Worm (Caenorhabditis elegans): ENCODE results near the gene C27D6.11.

The C27D6.11 gene

DNA sequence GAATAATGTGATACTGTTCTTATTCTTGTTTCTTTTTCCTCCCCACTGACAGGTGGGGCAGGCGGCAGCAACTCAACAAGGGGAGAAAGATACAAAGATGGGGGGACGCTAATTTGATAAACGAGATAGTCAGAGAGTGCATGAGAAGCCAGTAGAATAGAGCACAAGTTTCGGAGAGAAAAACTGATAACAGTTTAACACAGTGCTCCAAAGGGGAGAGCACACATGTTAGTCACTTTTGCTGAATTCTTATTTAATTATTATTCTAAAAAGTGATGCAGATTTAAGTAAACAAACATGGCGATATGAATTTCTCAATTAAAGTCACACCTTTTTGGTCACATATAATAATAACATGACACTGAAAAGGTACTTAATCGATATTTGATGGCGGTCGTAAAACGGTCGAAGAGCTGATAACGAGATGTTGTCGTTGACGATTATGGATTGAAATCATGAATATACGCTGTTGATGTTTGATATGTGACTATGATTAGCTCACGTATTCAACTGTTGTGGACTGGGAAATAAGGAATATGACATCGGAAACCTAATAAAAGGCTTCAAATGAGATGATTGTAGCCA is 25.0 kb upstream of the C27D6.11 start (continued):
- TF ChIP-seq Y105C5A.15 (GFP tag; IDR thresholded peaks at IDR 0.05) (no peak), nhr-76 (tag; optimal IDR thresholded peaks at IDR 0.05) (no peak), unc-130 (GFP tag; optimal IDR thresholded peaks at IDR 0.05) (no peak), dmd-9 (GFP tag; IDR thresholded peaks at IDR 0.05) (no peak), spr-3 (GFP tag; optimal IDR thresholded peaks at IDR 0.05) (no peak), unc-62 (GFP tag; optimal IDR thresholded peaks at IDR 0.05 in 1 of 2) (peak in 1 of 2 experiments; percentile 1), unc-62 (tag; optimal IDR thresholded peaks at IDR 0.05) (no peak), egl-27 (tag; optimal IDR thresholded peaks at IDR 0.05) (no peak), duxl-1 (tag; optimal IDR thresholded peaks at IDR 0.05; ENCODE audit: poor library complexity) (no peak), rbr-2 (tag; optimal IDR thresholded peaks at IDR 0.05) (no peak), ceh-20 (GFP tag; IDR thresholded peaks at IDR 0.05) (no peak), attf-4 (tag; optimal IDR thresholded peaks at IDR 0.05) (no peak)

DNA sequence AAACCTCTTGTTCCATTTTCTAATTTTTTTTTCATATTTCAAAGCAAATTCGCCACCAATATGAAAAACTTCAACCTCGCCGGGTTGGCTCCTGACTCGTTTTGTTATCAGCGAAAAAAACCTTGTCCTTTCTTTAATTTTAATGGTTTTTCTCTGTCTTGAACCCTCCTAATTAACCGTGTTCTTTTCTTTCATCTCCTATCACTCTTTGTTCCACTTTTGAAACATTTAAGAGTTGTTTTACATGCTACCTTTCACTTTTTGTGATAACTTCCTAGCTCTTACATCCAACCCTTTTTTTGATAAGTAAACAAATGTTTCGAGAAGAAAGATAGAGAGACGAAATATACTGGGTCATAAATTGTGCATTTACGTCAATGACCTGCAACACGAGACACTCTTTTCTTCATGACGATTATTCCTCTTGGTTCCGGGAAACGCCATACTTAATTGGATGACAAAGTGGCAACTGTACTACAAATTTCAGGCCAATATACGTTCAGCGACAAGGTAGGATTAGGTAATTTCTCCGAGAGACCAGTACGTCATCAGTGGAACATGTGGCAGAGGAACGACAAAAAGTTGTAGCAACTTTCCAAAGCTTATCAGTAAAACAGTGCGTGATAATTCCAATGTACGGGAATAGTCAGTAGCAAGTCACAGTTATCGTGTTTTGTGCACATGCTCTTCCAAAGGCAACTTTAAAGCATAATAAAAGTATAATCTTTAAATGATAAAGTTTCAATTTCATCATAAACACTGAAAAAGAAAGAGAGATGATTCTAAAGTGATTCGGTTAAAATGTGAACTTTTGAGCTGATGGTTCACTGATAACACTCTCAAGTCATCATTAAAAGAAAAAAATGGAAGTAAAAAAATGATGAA is 23.9 kb upstream of the C27D6.11 start:
- TF ChIP-seq nhr-77 (tag; optimal IDR thresholded peaks at IDR 0.05) (peak; percentile 17), nhr-48 (tag; optimal IDR thresholded peaks at IDR 0.05) (peak; percentile 56), daf-16 (GFP tag; optimal IDR thresholded peaks at IDR 0.05) (no peak), daf-16 (tag; optimal IDR thresholded peaks at IDR 0.05) (peak; percentile 77), nhr-102 (tag; optimal IDR thresholded peaks at IDR 0.05) (peak; percentile 51), nhr-28 (tag; optimal IDR thresholded peaks at IDR 0.05) (peak; percentile 51), cey-2 (tag; optimal IDR thresholded peaks at IDR 0.05; ENCODE audit: borderline replicate concordance, insufficient read depth) (peak; percentile 5), php-3 (GFP tag; IDR thresholded peaks at IDR 0.05) (peak; percentile 92), dmd-6 (GFP tag; IDR thresholded peaks at IDR 0.05) (peak; percentile 71), zag-1 (tag; optimal IDR thresholded peaks at IDR 0.05) (no peak), dve-1 (tag; optimal IDR thresholded peaks at IDR 0.05; ENCODE audit: insufficient read depth) (peak; percentile 82), ceh-20 (GFP tag; IDR thresholded peaks at IDR 0.05) (no peak), nhr-41 (GFP tag; IDR thresholded peaks at IDR 0.05) (no peak), mdl-1 (tag; optimal IDR thresholded peaks at IDR 0.05) (peak in 1 of 2 experiments; percentile 18), daf-19 (GFP tag; conservative IDR thresholded peaks at IDR 0.05) (no peak), Y105C5A.15 (GFP tag; IDR thresholded peaks at IDR 0.05) (no peak), mxl-3 (GFP tag; optimal IDR thresholded peaks at IDR 0.05) (peak; percentile 29), lin-38 (GFP tag; IDR thresholded peaks at IDR 0.05) (no peak), pha-4 (GFP tag; IDR thresholded peaks at IDR 0.05) (0 out of 2 replicates have a peak, but pooled peaks have one; percentile 28), pha-4 (tag; optimal IDR thresholded peaks at IDR 0.05) (no peak), lin-1 (GFP tag; IDR thresholded peaks at IDR 0.05) (no peak), mes-2 (tag; optimal IDR thresholded peaks at IDR 0.05; ENCODE audit: poor library complexity, severe bottlenecking) (peak; percentile 20), tra-1 (GFP tag; IDR thresholded peaks at IDR 0.05) (peak; percentile 79), hif-1 (tag; optimal IDR thresholded peaks at IDR 0.05) (peak in 1 of 2 experiments; percentile 10), hlh-11 (tag; optimal IDR thresholded peaks at IDR 0.05) (peak; percentile 64), pqm-1 (tag; optimal IDR thresholded peaks at IDR 0.05) (peak; percentile 86), lin-29 (GFP tag; IDR thresholded peaks at IDR 0.05) (no peak), T20F7.1 (GFP tag; optimal IDR thresholded peaks at IDR 0.05) (peak; percentile 5), snpc-4 (tag; optimal IDR thresholded peaks at IDR 0.05) (no peak), duxl-1 (tag; optimal IDR thresholded peaks at IDR 0.05; ENCODE audit: poor library complexity) (peak; percentile 5), hlh-30 (tag; optimal IDR thresholded peaks at IDR 0.05; ENCODE audit: insufficient read depth) (no peak)
